Fruit fly (Drosophila melanogaster) whole organism: ENCODE data around the gene RhoGAP100F.

Source experiments
- CG8478 ChIP-seq: fragments of >200 bp; optimal IDR thresholded peaks from 2 replicates; lab custom pipeline; 2018; ENCODE audit warnings: inconsistent platforms
- Dll ChIP-seq: fragments of >200 bp; optimal IDR thresholded peaks from 2 replicates; lab custom pipeline; 2017
- EcR ChIP-seq, 2 experiments: fragments of >200 bp; optimal IDR thresholded peaks; 2 replicates each; lab custom pipeline; 2017; ENCODE audit warnings: missing biosample characterization in 2 of 2, missing genetic modification characterization in 2 of 2, missing genetic modification reagents in 2 of 2
- pan ChIP-seq: fragments of >200 bp; optimal IDR thresholded peaks from 2 replicates; lab custom pipeline; 2017
- psq ChIP-seq: fragments of >200 bp; optimal IDR thresholded peaks from 2 replicates; lab custom pipeline; 2017
- usp ChIP-seq: fragments of >200 bp; optimal IDR thresholded peaks from 2 replicates; lab custom pipeline; 2017; ENCODE audit warnings: missing biosample characterization, missing genetic modification characterization, mixed read lengths

The RhoGAP100F gene

dm6 chr3R:31870488-31870887, 58.1 kb downstream of the RhoGAP100F start:
- TF ChIP-seq CG8478 (lab: Kevin White, UChicago) = no peak
- no peak for TF ChIP-seq pan (lab: Kevin White, UChicago)
- no peak for TF ChIP-seq EcR (GFP tag; optimal IDR thresholded peaks at IDR 0.05; lab: Kevin White, UChicago)
- TF ChIP-seq Dll (lab: Kevin White, UChicago) = no peak
- no peak for TF ChIP-seq usp (GFP tag; lab: Kevin White, UChicago)
- no peak for TF ChIP-seq psq (lab: Kevin White, UChicago)

dm6 chr3R:31872543-31872942, 60.1 kb downstream of the RhoGAP100F start:
- TF ChIP-seq EcR (GFP tag; optimal IDR thresholded peaks at IDR 0.05; lab: Kevin White, UChicago) (no peak), Dll (lab: Kevin White, UChicago) (no peak), psq (lab: Kevin White, UChicago) (no peak), CG8478 (lab: Kevin White, UChicago) (no peak), pan (lab: Kevin White, UChicago) (no peak)

- no peak for TF ChIP-seq CG8478 (lab: Kevin White, UChicago)
- TF ChIP-seq psq (lab: Kevin White, UChicago) = no peak
- TF ChIP-seq pan (lab: Kevin White, UChicago) = no peak
- no peak for TF ChIP-seq usp (GFP tag; lab: Kevin White, UChicago)
- no peak for TF ChIP-seq Dll (lab: Kevin White, UChicago)
- no peak for TF ChIP-seq EcR (GFP tag; optimal IDR thresholded peaks at IDR 0.05; lab: Kevin White, UChicago)
Measured at dm6 chr3R:31878299-31878698, 65.9 kb downstream of the RhoGAP100F start.

dm6 chr3R:31882600-31882999, 70.2 kb downstream of the RhoGAP100F start:
- TF ChIP-seq CG8478 (lab: Kevin White, UChicago) (no peak), psq (lab: Kevin White, UChicago) (no peak), Dll (lab: Kevin White, UChicago) (no peak), usp (GFP tag; lab: Kevin White, UChicago) (no peak), EcR (GFP tag; optimal IDR thresholded peaks at IDR 0.05; lab: Kevin White, UChicago) (no peak), pan (lab: Kevin White, UChicago) (no peak)

dm6 chr3R:31884752-31885151, 72.3 kb downstream of the RhoGAP100F start:
- no peak for TF ChIP-seq usp (GFP tag; lab: Kevin White, UChicago)
- TF ChIP-seq Dll (lab: Kevin White, UChicago) = no peak
- no peak for TF ChIP-seq psq (lab: Kevin White, UChicago)
- no peak for TF ChIP-seq EcR (GFP tag; optimal IDR thresholded peaks at IDR 0.05; lab: Kevin White, UChicago)
- TF ChIP-seq pan (lab: Kevin White, UChicago) = no peak
- TF ChIP-seq CG8478 (lab: Kevin White, UChicago) = no peak
